Fruit fly (Drosophila melanogaster) whole organism, embryonic: ENCODE measurements around the gene SdicC.

ENCODE experiments used
- Adf1 ChIP-seq: fragments of 200-800 bp; sonication (Bioruptor generic); IDR thresholded peaks from 2 replicates; pipeline ENCODE4 v1.3.6; 2022; ENCODE audit warnings: missing biosample characterization, missing genetic modification characterization
- Asciz ChIP-seq: fragments of 200-800 bp; sonication (Bioruptor generic); optimal IDR thresholded peaks from 2 replicates; lab custom pipeline; 2017; ENCODE audit warnings: missing biosample characterization, mild to moderate bottlenecking, missing genetic modification characterization, missing genetic modification reagents
- Atf3 ChIP-seq: fragments of 200-800 bp; sonication (Bioruptor generic); optimal IDR thresholded peaks from 3 replicates; lab custom pipeline; 2016; ENCODE audit warnings: missing biosample characterization, missing genetic modification characterization
- B-H1 ChIP-seq: fragments of 200-800 bp; sonication (Bioruptor generic); IDR thresholded peaks from 3 replicates; pipeline ENCODE4 v1.3.6; 2022; ENCODE audit warnings: missing biosample characterization, missing genetic modification characterization
- CG10979 ChIP-seq: fragments of 200-800 bp; sonication (Bioruptor generic); optimal IDR thresholded peaks from 2 replicates; lab custom pipeline; 2018; ENCODE audit warnings: missing biosample characterization, mild to moderate bottlenecking, missing genetic modification characterization, moderate library complexity
- CG11504 ChIP-seq: fragments of 200-800 bp; sonication (Bioruptor generic); optimal IDR thresholded peaks from 3 replicates; lab custom pipeline; 2019; ENCODE audit warnings: missing biosample characterization, mild to moderate bottlenecking, missing genetic modification characterization, moderate library complexity
- CG13894 ChIP-seq: fragments of 200-800 bp; sonication (Bioruptor generic); optimal IDR thresholded peaks from 3 replicates; lab custom pipeline; 2018; ENCODE audit warnings: missing biosample characterization, mild to moderate bottlenecking, missing genetic modification characterization, moderate library complexity
- CG15479 ChIP-seq: fragments of 200-800 bp; sonication (Bioruptor generic); optimal IDR thresholded peaks from 3 replicates; lab custom pipeline; 2019; ENCODE audit warnings: missing biosample characterization, mild to moderate bottlenecking, missing genetic modification characterization, moderate library complexity
- CG30020 ChIP-seq: fragments of 200-800 bp; optimal IDR thresholded peaks from 2 replicates; lab custom pipeline; 2019; ENCODE audit warnings: missing biosample characterization, mild to moderate bottlenecking, missing genetic modification characterization, moderate library complexity
- CG32767 ChIP-seq: fragments of 200-800 bp; sonication (Bioruptor generic); IDR thresholded peaks from 2 replicates; pipeline ENCODE4 v1.3.6; 2022; ENCODE audit warnings: missing biosample characterization, missing genetic modification characterization
- CG33557 ChIP-seq: fragments of 200-800 bp; sonication (Bioruptor generic); optimal IDR thresholded peaks from 2 replicates; lab custom pipeline; 2019; ENCODE audit warnings: missing biosample characterization, mild to moderate bottlenecking, missing genetic modification characterization, moderate library complexity
- CG3407 ChIP-seq: fragments of 200-800 bp; sonication (Bioruptor generic); optimal IDR thresholded peaks from 2 replicates; lab custom pipeline; 2018; ENCODE audit warnings: missing biosample characterization, mild to moderate bottlenecking, missing genetic modification characterization
- CG4854 ChIP-seq: fragments of 200-800 bp; sonication (Bioruptor generic); optimal IDR thresholded peaks from 2 replicates; lab custom pipeline; 2016; ENCODE audit warnings: missing biosample characterization, missing genetic modification characterization, inconsistent platforms
- CG5953 ChIP-seq: fragments of 200-800 bp; sonication (Bioruptor generic); IDR thresholded peaks from 2 replicates; pipeline ENCODE4 v1.3.6; 2022; ENCODE audit warnings: missing biosample characterization, missing genetic modification characterization
- CG6854 ChIP-seq: fragments of 200-800 bp; sonication (Bioruptor generic); optimal IDR thresholded peaks from 3 replicates; lab custom pipeline; 2017; ENCODE audit warnings: missing biosample characterization, mild to moderate bottlenecking, missing genetic modification characterization
- CG8089 ChIP-seq: fragments of 200-800 bp; sonication (Bioruptor generic); optimal IDR thresholded peaks from 3 replicates; lab custom pipeline; 2016; ENCODE audit warnings: missing biosample characterization, missing genetic modification characterization
- CG8924 ChIP-seq: fragments of 200-800 bp; optimal IDR thresholded peaks from 3 replicates; lab custom pipeline; 2019; ENCODE audit warnings: missing biosample characterization, mild to moderate bottlenecking, missing genetic modification characterization, moderate library complexity
- CG9876 ChIP-seq: fragments of 200-800 bp; sonication (Bioruptor generic); optimal IDR thresholded peaks from 2 replicates; lab custom pipeline; 2016; ENCODE audit warnings: missing biosample characterization, missing genetic modification characterization
- Dad ChIP-seq: fragments of 200-800 bp; sonication (Bioruptor generic); optimal IDR thresholded peaks from 3 replicates; lab custom pipeline; 2016; ENCODE audit warnings: missing biosample characterization, missing genetic modification characterization
- Eip74EF ChIP-seq, 2 experiments: fragments of 200-800 bp in 1 of 2; fragments of >200 bp in 1 of 2; sonication (Bioruptor generic) in 1 of 2; optimal IDR thresholded peaks; 2 replicates each; lab custom pipeline; 2017 to 2019; ENCODE audit warnings: missing biosample characterization in 2 of 2, missing genetic modification characterization in 2 of 2, mild to moderate bottlenecking in 1 of 2, moderate library complexity in 1 of 2
- H2.0 ChIP-seq: fragments of 200-800 bp; sonication (Bioruptor generic); IDR thresholded peaks from 2 replicates; pipeline ENCODE4 v1.3.6; 2022; ENCODE audit warnings: missing biosample characterization, missing genetic modification characterization
- Hey ChIP-seq: fragments of 200-800 bp; sonication (Bioruptor generic); optimal IDR thresholded peaks from 3 replicates; lab custom pipeline; 2018; ENCODE audit warnings: missing biosample characterization, mild to moderate bottlenecking, missing genetic modification characterization
- MESR4 ChIP-seq: fragments of 200-800 bp; sonication (Bioruptor generic); optimal IDR thresholded peaks from 2 replicates; lab custom pipeline; 2018; ENCODE audit warnings: missing biosample characterization, mild to moderate bottlenecking, missing genetic modification characterization, moderate library complexity
- Max ChIP-seq: fragments of 200-800 bp; sonication (Bioruptor generic); optimal IDR thresholded peaks from 2 replicates; lab custom pipeline; 2016; ENCODE audit warnings: missing biosample characterization, mild to moderate bottlenecking, missing genetic modification characterization
- NC2α ChIP-seq: fragments of 200-800 bp; sonication (Bioruptor generic); optimal IDR thresholded peaks from 2 replicates; lab custom pipeline; 2016; ENCODE audit warnings: missing biosample characterization, missing genetic modification characterization
- Nf-YB ChIP-seq: fragments of 200-800 bp; sonication (Bioruptor generic); optimal IDR thresholded peaks from 3 replicates; lab custom pipeline; 2019; ENCODE audit warnings: missing biosample characterization, mild to moderate bottlenecking, missing genetic modification characterization, moderate library complexity
- Optix ChIP-seq: fragments of 200-800 bp; sonication (Bioruptor generic); IDR thresholded peaks from 3 replicates; pipeline ENCODE4 v1.3.6; 2022; ENCODE audit warnings: missing biosample characterization, missing genetic modification characterization
- PHDP ChIP-seq: fragments of 200-800 bp; sonication (Bioruptor generic); optimal IDR thresholded peaks from 3 replicates; lab custom pipeline; 2018; ENCODE audit warnings: missing biosample characterization, mild to moderate bottlenecking, missing genetic modification characterization, moderate library complexity
- Poxn ChIP-seq: fragments of 200-800 bp; sonication (Bioruptor generic); IDR thresholded peaks from 2 replicates; pipeline ENCODE4 v1.3.6; 2022; ENCODE audit warnings: missing biosample characterization, missing genetic modification characterization
- YL-1 ChIP-seq: fragments of 200-800 bp; sonication (Bioruptor generic); optimal IDR thresholded peaks from 3 replicates; lab custom pipeline; 2017; ENCODE audit warnings: missing biosample characterization, mild to moderate bottlenecking, missing genetic modification characterization
- croc ChIP-seq: fragments of 200-800 bp; sonication (Bioruptor generic); conservative IDR thresholded peaks from 3 replicates; pipeline ENCODE4 v1.3.6; 2022; ENCODE audit warnings: missing biosample characterization, missing genetic modification characterization
- cwo ChIP-seq: fragments of 200-800 bp; sonication (Bioruptor generic); optimal IDR thresholded peaks from 3 replicates; lab custom pipeline; 2017; ENCODE audit warnings: missing biosample characterization, missing genetic modification characterization, mild to moderate bottlenecking, moderate library complexity, missing genetic modification reagents
- exex ChIP-seq: fragments of 200-800 bp; sonication (Bioruptor generic); optimal IDR thresholded peaks from 4 replicates; lab custom pipeline; 2018; ENCODE audit warnings: missing biosample characterization, mild to moderate bottlenecking, missing genetic modification characterization, moderate library complexity
- eyg ChIP-seq: fragments of 200-800 bp; sonication (Bioruptor generic); optimal IDR thresholded peaks from 3 replicates; lab custom pipeline; 2016; ENCODE audit warnings: missing biosample characterization, missing genetic modification characterization
- fd96Cb ChIP-seq: fragments of 200-800 bp; sonication (Bioruptor generic); optimal IDR thresholded peaks from 2 replicates; lab custom pipeline; 2018; ENCODE audit warnings: missing biosample characterization, mild to moderate bottlenecking, missing genetic modification characterization, moderate library complexity
- gcm2 ChIP-seq: fragments of 200-800 bp; sonication (Bioruptor generic); optimal IDR thresholded peaks from 2 replicates; lab custom pipeline; 2016; ENCODE audit warnings: missing biosample characterization, missing genetic modification characterization
- grn ChIP-seq: fragments of 200-800 bp; sonication (Bioruptor generic); optimal IDR thresholded peaks from 3 replicates; lab custom pipeline; 2017; ENCODE audit warnings: missing biosample characterization, missing genetic modification characterization
- insv ChIP-seq, 2 experiments: fragments of 200-800 bp; sonication (Bioruptor generic); optimal IDR thresholded peaks; 3 replicates each; lab custom pipeline; 2016 to 2018; ENCODE audit warnings: missing biosample characterization in 2 of 2, missing genetic modification characterization in 2 of 2
- mld ChIP-seq: fragments of 200-800 bp; sonication (Bioruptor generic); IDR thresholded peaks from 3 replicates; pipeline ENCODE4 v1.3.6; 2022; ENCODE audit warnings: missing biosample characterization, missing genetic modification characterization; ENCODE audit not compliant: partially characterized antibody
- nau ChIP-seq: fragments of 200-800 bp; sonication (Bioruptor generic); optimal IDR thresholded peaks from 3 replicates; lab custom pipeline; 2017; ENCODE audit warnings: missing biosample characterization, mild to moderate bottlenecking, missing genetic modification characterization, missing genetic modification reagents
- nerfin-1 ChIP-seq: fragments of 200-800 bp; sonication (Bioruptor generic); optimal IDR thresholded peaks from 3 replicates; lab custom pipeline; 2019; ENCODE audit warnings: missing biosample characterization, mild to moderate bottlenecking, missing genetic modification characterization, moderate library complexity
- nmo ChIP-seq: fragments of 200-800 bp; sonication (Bioruptor generic); optimal IDR thresholded peaks from 2 replicates; lab custom pipeline; 2018; ENCODE audit warnings: missing biosample characterization, mild to moderate bottlenecking, missing genetic modification characterization, moderate library complexity
- repo ChIP-seq: fragments of 200-800 bp; sonication (Bioruptor generic); optimal IDR thresholded peaks from 2 replicates; lab custom pipeline; 2016; ENCODE audit warnings: missing biosample characterization, missing genetic modification characterization
- ro ChIP-seq: fragments of 200-800 bp; sonication (Bioruptor generic); IDR thresholded peaks from 2 replicates; pipeline ENCODE4 v1.3.6; 2022; ENCODE audit warnings: missing biosample characterization, missing genetic modification characterization
- row ChIP-seq: fragments of 200-800 bp; sonication (Bioruptor generic); IDR thresholded peaks from 3 replicates; pipeline ENCODE4 v1.3.6; 2022; ENCODE audit warnings: missing biosample characterization, missing genetic modification characterization
- scrt ChIP-seq: fragments of 200-800 bp; sonication (Bioruptor generic); optimal IDR thresholded peaks from 2 replicates; lab custom pipeline; 2018; ENCODE audit warnings: missing biosample characterization, mild to moderate bottlenecking, missing genetic modification characterization, moderate library complexity
- tio ChIP-seq: fragments of 200-800 bp; sonication (Bioruptor generic); optimal IDR thresholded peaks from 2 replicates; lab custom pipeline; 2017; ENCODE audit warnings: missing biosample characterization, missing genetic modification characterization, inconsistent platforms
- toy ChIP-seq: fragments of 200-800 bp; sonication (Bioruptor generic); IDR thresholded peaks from 2 replicates; pipeline ENCODE4 v1.3.6; 2022; ENCODE audit warnings: missing biosample characterization, missing genetic modification characterization
- twi ChIP-seq: fragments of 200-800 bp; optimal IDR thresholded peaks from 2 replicates; lab custom pipeline; 2019; ENCODE audit warnings: missing biosample characterization, mild to moderate bottlenecking, missing genetic modification characterization, moderate library complexity

The SdicC gene

dm6 chrX:20235794-20236513 lies 18.9 kb upstream of the SdicC start, which contains the start of gene sw (continued):
- TF ChIP-seq nau (no peak), nmo (GFP tag; lab: Kevin White, UChicago) (peak; percentile 80), Nf-YB (GFP tag; lab: Kevin White, UChicago) (no peak), CG9876 (GFP tag; lab: Kevin White, UChicago) (peak; percentile 37), YL-1 (peak; percentile 62), row (GFP tag; lab: Robert Waterston, UW) (peak; percentile 94), CG32767 (GFP tag; lab: Robert Waterston, UW) (peak; percentile 53; the same call in 1 of the 2 replicates), H2.0 (GFP tag; lab: Robert Waterston, UW) (peak; percentile 45; the same call in 1 of the 2 replicates), Adf1 (peak; percentile 16; the same call in 1 of the 2 replicates), tio (GFP tag; lab: Kevin White, UChicago) (no peak), Optix (GFP tag; lab: Robert Waterston, UW) (peak; percentile 67; the same call in 2 of the 3 replicates), croc (GFP tag; lab: Robert Waterston, UW) (peak; percentile 71), CG15479 (GFP tag; lab: Kevin White, UChicago) (no peak), CG5953 (GFP tag; lab: Robert Waterston, UW) (no peak), Dad (peak; percentile 57), toy (GFP tag; lab: Robert Waterston, UW) (no peak), twi (peak; percentile 63), grn (GFP tag; lab: Kevin White, UChicago) (no peak), CG13894 (tag; lab: Kevin White, UChicago) (peak; percentile 13), Poxn (GFP tag; lab: Robert Waterston, UW) (peak; percentile 65; the same call in 1 of the 2 replicates), nerfin-1 (tag; lab: Kevin White, UChicago) (peak; percentile 39), Max (GFP tag; lab: Kevin White, UChicago) (no peak), fd96Cb (peak; percentile 15), mld (GFP tag; lab: Robert Waterston, UW) (peak; percentile 77), CG8089 (GFP tag; lab: Kevin White, UChicago) (peak; percentile 48), CG30020 (tag; lab: Kevin White, UChicago) (peak; percentile 72), B-H1 (GFP tag; lab: Robert Waterston, UW) (peak; percentile 19; the same call in 1 of the 3 replicates), CG3407 (GFP tag; lab: Kevin White, UChicago) (no peak), CG8924 (tag; lab: Kevin White, UChicago) (peak; percentile 63), eyg (GFP tag; lab: Kevin White, UChicago) (peak; percentile 38), ro (GFP tag; lab: Robert Waterston, UW) (no peak), scrt (no peak), Asciz (no peak), exex (tag; lab: Kevin White, UChicago) (no peak), Atf3 (peak; percentile 40), repo (GFP tag; lab: Kevin White, UChicago) (no peak), CG4854 (GFP tag; lab: Kevin White, UChicago) (no peak), gcm2 (no peak), insv (GFP tag; optimal IDR thresholded peaks at IDR 0.05; lab: Kevin White, UChicago) (no peak), PHDP (peak; percentile 51), CG11504 (tag; lab: Kevin White, UChicago) (peak; percentile 66), Hey (tag; lab: Kevin White, UChicago) (no peak), NC2α (GFP tag; lab: Kevin White, UChicago) (no peak), MESR4 (GFP tag; lab: Kevin White, UChicago) (peak; percentile 73), CG10979 (peak; percentile 46), cwo (GFP tag; lab: Kevin White, UChicago) (no peak), Eip74EF (GFP tag; optimal IDR thresholded peaks at IDR 0.05; lab: Kevin White, UChicago) (no peak), CG33557 (GFP tag; lab: Kevin White, UChicago) (peak; percentile 56), CG6854 (GFP tag; lab: Kevin White, UChicago) (no peak)
